Fruit fly (Drosophila melanogaster): ENCODE results near the gene CG11076.

Gene CG11076

dm6 chr4:1030692-1031110 lies 856 bp downstream of the CG11076 start (continued):
- TF ChIP-seq MTF-1 (GFP tag; optimal IDR thresholded peaks at IDR 0.05; ENCODE audit: borderline replicate concordance) (no peak), ssp (GFP tag; IDR thresholded peaks at IDR 0.05) (peak; percentile 97), bcd (GFP tag; optimal IDR thresholded peaks at IDR 0.05) (no peak), CG31388 (GFP tag; optimal IDR thresholded peaks at IDR 0.05) (no peak), pfk (GFP tag; optimal IDR thresholded peaks at IDR 0.05) (peak; percentile 52), tgo (GFP tag; IDR thresholded peaks at IDR 0.05) (0 out of 3 replicates have a peak, but pooled peaks have one; percentile 25), CG8359 (GFP tag; optimal IDR thresholded peaks at IDR 0.05; ENCODE audit: borderline replicate concordance) (no peak), aop (GFP tag; IDR thresholded peaks at IDR 0.05) (no peak), CG4707 (GFP tag; optimal IDR thresholded peaks at IDR 0.05) (no peak), so (GFP tag; IDR thresholded peaks at IDR 0.05) (no peak)

dm6 chr4:1029198-1029795 lies 2.3 kb downstream of the CG11076 start, which contains the start of gene Mpv17:
TSS of gene Mpv17 (minus strand) at chr4:1029361.
- TF ChIP-seq grau (tag; optimal IDR thresholded peaks at IDR 0.05): peak; percentile 16
- TF ChIP-seq CG12942 (GFP tag; optimal IDR thresholded peaks at IDR 0.05): no peak
- no peak for TF ChIP-seq CG13424 (tag; optimal IDR thresholded peaks at IDR 0.05)
- TF ChIP-seq CG11247 (GFP tag; IDR thresholded peaks at IDR 0.05): no peak
- peak; percentile 48 for TF ChIP-seq row (GFP tag; IDR thresholded peaks at IDR 0.05)
- peak; percentile 12 for TF ChIP-seq PHDP (tag; optimal IDR thresholded peaks at IDR 0.05)
- TF ChIP-seq CG11093 (GFP tag; IDR thresholded peaks at IDR 0.05): no peak
- peak; percentile 20 for TF ChIP-seq BEAF-32 (GFP tag; optimal IDR thresholded peaks at IDR 0.05)
- TF ChIP-seq sens (GFP tag): peak; percentile 71
- TF ChIP-seq Antp (GFP tag; optimal IDR thresholded peaks at IDR 0.05): no peak
- no peak for TF ChIP-seq tup (GFP tag; optimal IDR thresholded peaks at IDR 0.05)
- TF ChIP-seq Hr3 (GFP tag; optimal IDR thresholded peaks at IDR 0.05): no peak
- TF ChIP-seq danr (GFP tag; IDR thresholded peaks at IDR 0.05): no peak
- TF ChIP-seq CG1603 (tag; optimal IDR thresholded peaks at IDR 0.05): peak; percentile 15
- peak; percentile 45 for TF ChIP-seq CG2120 (GFP tag; optimal IDR thresholded peaks at IDR 0.05)
- no peak for TF ChIP-seq odd (GFP tag; optimal IDR thresholded peaks at IDR 0.05)
- TF ChIP-seq CG12071 (GFP tag; optimal IDR thresholded peaks at IDR 0.05): no peak
- TF ChIP-seq CG11723 (GFP tag; optimal IDR thresholded peaks at IDR 0.05): no peak
- TF ChIP-seq CG8944 (GFP tag; optimal IDR thresholded peaks at IDR 0.05): no peak
- TF ChIP-seq CG34422 (GFP tag; IDR thresholded peaks at IDR 0.05): no peak
- no peak for TF ChIP-seq BtbVII (GFP tag; optimal IDR thresholded peaks at IDR 0.05)
- no peak for TF ChIP-seq Atf6 (GFP tag; IDR thresholded peaks at IDR 0.05)
- TF ChIP-seq CG17385 (GFP tag; optimal IDR thresholded peaks at IDR 0.05): peak; percentile 23
- TF ChIP-seq dati (GFP tag; IDR thresholded peaks at IDR 0.05): no peak
- TF ChIP-seq CG11696 (GFP tag; IDR thresholded peaks at IDR 0.05): no peak
- TF ChIP-seq CG7357 (GFP tag; IDR thresholded peaks at IDR 0.05): no peak
- no peak for TF ChIP-seq Sry-β (GFP tag; optimal IDR thresholded peaks at IDR 0.05)
- TF ChIP-seq Hsf (GFP tag; optimal IDR thresholded peaks at IDR 0.05): peak; percentile 20
- peak; percentile 14 for TF ChIP-seq Chrac-16 (GFP tag; optimal IDR thresholded peaks at IDR 0.05)
- no peak for TF ChIP-seq exex (tag; optimal IDR thresholded peaks at IDR 0.05)
- no peak for TF ChIP-seq CG3407 (GFP tag; optimal IDR thresholded peaks at IDR 0.05)
- TF ChIP-seq abd-A (tag; optimal IDR thresholded peaks at IDR 0.05): no peak
- TF ChIP-seq pzg (GFP tag; optimal IDR thresholded peaks at IDR 0.05): peak; percentile 19
- no peak for TF ChIP-seq CG1647 (GFP tag; optimal IDR thresholded peaks at IDR 0.05)
- TF ChIP-seq CG4617 (GFP tag; optimal IDR thresholded peaks at IDR 0.05; ENCODE audit: borderline replicate concordance): peak; percentile 1
- no peak for TF ChIP-seq bowl (GFP tag; IDR thresholded peaks at IDR 0.05)
- TF ChIP-seq CG31388 (GFP tag; optimal IDR thresholded peaks at IDR 0.05): no peak
- no peak for TF ChIP-seq klu (GFP tag; IDR thresholded peaks at IDR 0.05)
- peak; percentile 35 for TF ChIP-seq CG15514 (GFP tag; optimal IDR thresholded peaks at IDR 0.05)
- TF ChIP-seq Sin3A (optimal IDR thresholded peaks at IDR 0.05): no peak
- TF ChIP-seq gfzf (GFP tag; optimal IDR thresholded peaks at IDR 0.05): no peak

Measured in whole organism, embryonic.